Worm (Caenorhabditis elegans) whole organism, L1 larva: ENCODE results near the gene scl-5.
A peak's percentile ranks its signal among the peaks of the same experiment; 100 is the strongest.

ENCODE experiments used
- C16A3.4 ChIP-seq: fragments of 150-350 bp; optimal IDR thresholded peaks from 2 replicates; lab custom pipeline; 2014; ENCODE audit warnings: missing biosample characterization, missing genetic modification characterization
- Y116A8C.19 ChIP-seq: sonication (generic microtip); optimal IDR thresholded peaks from 2 replicates; lab custom pipeline; 2016; ENCODE audit warnings: missing compliant biosample characterization, missing genetic modification characterization, borderline replicate concordance
- aly-2 ChIP-seq: fragments of 150-350 bp; optimal IDR thresholded peaks from 2 replicates; lab custom pipeline; 2014; ENCODE audit warnings: missing biosample characterization, missing genetic modification characterization
- blmp-1 ChIP-seq: fragments of 150-350 bp; optimal IDR thresholded peaks from 2 replicates; lab custom pipeline; 2014; ENCODE audit warnings: missing biosample characterization, missing genetic modification characterization
- ceh-63 ChIP-seq: fragments of 200-800 bp; sonication (Bioruptor generic); optimal IDR thresholded peaks from 2 replicates; lab custom pipeline; 2018; ENCODE audit warnings: mild to moderate bottlenecking, missing genetic modification characterization, missing compliant biosample characterization
- ceh-8 ChIP-seq: fragments of 200-800 bp; sonication (Bioruptor generic); optimal IDR thresholded peaks from 2 replicates; lab custom pipeline; 2018; ENCODE audit warnings: mild to moderate bottlenecking, missing genetic modification characterization, moderate library complexity, missing compliant biosample characterization
- dpl-1 ChIP-seq, 3 experiments: fragments of 150-350 bp in 2 of 3; sonication (generic microtip) in 1 of 3; optimal IDR thresholded peaks; 2 replicates each; lab custom pipeline; 2014 to 2017; ENCODE audit warnings: missing biosample characterization in 3 of 3, missing genetic modification characterization in 3 of 3, missing genetic modification reagents in 3 of 3
- efl-1 ChIP-seq, 4 experiments: fragments of 150-350 bp; optimal IDR thresholded peaks in 3 of 4; peaks in 1 of 4; 1 replicate in 1 of 4; 2 replicates in 3 of 4; lab custom pipeline; 2014; ENCODE audit warnings: missing biosample characterization in 2 of 4, missing genetic modification characterization in 2 of 4, missing genetic modification reagents in 2 of 4
- efl-3 ChIP-seq: fragments of 200-800 bp; sonication (Bioruptor generic); optimal IDR thresholded peaks from 2 replicates; lab custom pipeline; 2018; ENCODE audit warnings: mild to moderate bottlenecking, missing genetic modification characterization, missing compliant biosample characterization
- egl-13 ChIP-seq: sonication (generic microtip); optimal IDR thresholded peaks from 2 replicates; lab custom pipeline; 2016; ENCODE audit warnings: missing genotype, missing genetic modification reagents, missing genetic modification characterization, missing compliant biosample characterization
- ets-5 ChIP-seq: fragments of 200-800 bp; sonication (Bioruptor generic); IDR thresholded peaks from 2 replicates; pipeline ENCODE4 v1.3.6; 2022; ENCODE audit warnings: missing genetic modification characterization, missing compliant biosample characterization
- fkh-8 ChIP-seq: sonication (generic microtip); optimal IDR thresholded peaks from 2 replicates; lab custom pipeline; 2016; ENCODE audit warnings: mild to moderate bottlenecking, missing genetic modification characterization, missing compliant biosample characterization
- fos-1 ChIP-seq: fragments of 150-350 bp; optimal IDR thresholded peaks from 2 replicates; lab custom pipeline; 2014; ENCODE audit warnings: missing biosample characterization, missing genetic modification characterization
- grh-1 ChIP-seq: fragments of 200-800 bp; sonication (Bioruptor generic); IDR thresholded peaks from 2 replicates; pipeline ENCODE4 v1.3.6; 2022; ENCODE audit warnings: missing genetic modification reagents, missing genetic modification characterization, missing compliant biosample characterization
- hlh-17 ChIP-seq: fragments of 200-800 bp; sonication (Bioruptor generic); optimal IDR thresholded peaks from 2 replicates; lab custom pipeline; 2018; ENCODE audit warnings: missing genetic modification characterization, mild to moderate bottlenecking, missing compliant biosample characterization, moderate library complexity, borderline replicate concordance
- jun-1 ChIP-seq: fragments of 150-350 bp; optimal IDR thresholded peaks from 2 replicates; lab custom pipeline; 2014; ENCODE audit warnings: missing biosample characterization, missing genetic modification reagents, missing genetic modification characterization
- lin-15B ChIP-seq: fragments of 150-350 bp; sonication (generic microtip); optimal IDR thresholded peaks from 3 replicates; lab custom pipeline; 2014; ENCODE audit warnings: missing biosample characterization, missing genetic modification characterization
- lin-35 ChIP-seq, 2 experiments: fragments of 150-350 bp; optimal IDR thresholded peaks; 2 replicates each; lab custom pipeline; 2014; ENCODE audit warnings: missing biosample characterization in 2 of 2, missing genetic modification characterization in 2 of 2, missing genetic modification reagents in 2 of 2
- lir-3 ChIP-seq: sonication (generic microtip); optimal IDR thresholded peaks from 2 replicates; lab custom pipeline; 2016; ENCODE audit warnings: mild to moderate bottlenecking, missing genetic modification characterization, moderate library complexity, missing compliant biosample characterization; ENCODE audit not compliant: poor library complexity
- lsy-2 ChIP-seq, 2 experiments: fragments of 150-350 bp; optimal IDR thresholded peaks; 2 replicates each; lab custom pipeline; 2014; ENCODE audit warnings: missing biosample characterization in 2 of 2, missing genetic modification characterization in 2 of 2
- mdl-1 ChIP-seq, 2 experiments: fragments of 150-350 bp; optimal IDR thresholded peaks; 2 replicates each; lab custom pipeline; 2014 to 2017; ENCODE audit warnings: missing biosample characterization in 2 of 2, missing genetic modification characterization in 2 of 2, inconsistent platforms in 1 of 2
- nhr-20 ChIP-seq: sonication (generic microtip); optimal IDR thresholded peaks from 2 replicates; lab custom pipeline; 2016; ENCODE audit warnings: mild to moderate bottlenecking, missing genetic modification characterization, missing compliant biosample characterization
- nhr-71 ChIP-seq: sonication (generic microtip); optimal IDR thresholded peaks from 2 replicates; lab custom pipeline; 2016; ENCODE audit warnings: mild to moderate bottlenecking, missing genetic modification characterization, moderate library complexity, missing compliant biosample characterization
- nhr-84 ChIP-seq: sonication (generic microtip); optimal IDR thresholded peaks from 2 replicates; lab custom pipeline; 2017; ENCODE audit warnings: missing biosample characterization, missing genetic modification characterization
- nhr-85 ChIP-seq: sonication (generic microtip); peaks from one replicate; lab custom pipeline; 2016; ENCODE audit warnings: missing genetic modification characterization, inconsistent platforms, missing compliant biosample characterization
- nhr-90 ChIP-seq: sonication (generic microtip); optimal IDR thresholded peaks from 2 replicates; lab custom pipeline; 2016; ENCODE audit warnings: mild to moderate bottlenecking, missing genetic modification characterization, missing compliant biosample characterization; ENCODE audit not compliant: poor library complexity
- pqm-1 ChIP-seq: sonication (generic microtip); optimal IDR thresholded peaks from 3 replicates; lab custom pipeline; 2017; ENCODE audit warnings: missing biosample characterization, missing genetic modification characterization
- rnt-1 ChIP-seq: sonication (generic microtip); optimal IDR thresholded peaks from 2 replicates; lab custom pipeline; 2016; ENCODE audit warnings: mild to moderate bottlenecking, missing genetic modification characterization, moderate library complexity, missing compliant biosample characterization
- swsn-7 ChIP-seq: sonication (generic microtip); optimal IDR thresholded peaks from 2 replicates; lab custom pipeline; 2016; ENCODE audit warnings: missing genetic modification characterization, missing compliant biosample characterization
- tlp-1 ChIP-seq: fragments of 150-350 bp; optimal IDR thresholded peaks from 2 replicates; lab custom pipeline; 2014; ENCODE audit warnings: missing biosample characterization, missing genetic modification characterization
- vab-15 ChIP-seq: sonication (generic microtip); optimal IDR thresholded peaks from 2 replicates; lab custom pipeline; 2017; ENCODE audit warnings: missing genotype, mild to moderate bottlenecking, missing genetic modification characterization, missing compliant biosample characterization
- zag-1 ChIP-seq: fragments of 150-350 bp; optimal IDR thresholded peaks from 2 replicates; lab custom pipeline; 2014; ENCODE audit warnings: missing biosample characterization, missing genetic modification characterization
- ztf-4 ChIP-seq: fragments of 150-350 bp; optimal IDR thresholded peaks from 2 replicates; lab custom pipeline; 2014; ENCODE audit warnings: missing biosample characterization, missing genetic modification characterization

Gene scl-5

ce11 chrIV:13082836-13083763, 19.3 kb downstream of the scl-5 start (continued):
- no peak for TF ChIP-seq fkh-8 (tag; lab: Kevin White, UChicago)
- TF ChIP-seq nhr-90 (tag; lab: Kevin White, UChicago), result peak; percentile 28
- TF ChIP-seq blmp-1, result peak; percentile 4
- TF ChIP-seq aly-2 (tag; lab: Kevin White, UChicago), result no peak
- peak; percentile 54 for TF ChIP-seq nhr-85 (tag; lab: Kevin White, UChicago)
- peak; percentile 48 for TF ChIP-seq nhr-71 (tag; lab: Kevin White, UChicago)
- no peak for TF ChIP-seq dpl-1 (GFP tag; optimal IDR thresholded peaks at IDR 0.05; lab: Kevin White, UChicago)
- TF ChIP-seq rnt-1 (tag; lab: Kevin White, UChicago), result no peak
- TF ChIP-seq nhr-84 (tag; lab: Kevin White, UChicago), result no peak
- TF ChIP-seq ztf-4 (tag; lab: Kevin White, UChicago), result no peak
- peak; percentile 31; the same call in 1 of the 2 replicates for TF ChIP-seq grh-1 (GFP tag; lab: Robert Waterston, UW)

- TF ChIP-seq lir-3 (tag; lab: Kevin White, UChicago) (no peak), zag-1 (tag; lab: Kevin White, UChicago) (no peak), lin-35 (GFP tag; optimal IDR thresholded peaks at IDR 0.05; lab: Kevin White, UChicago) (no peak), pqm-1 (tag; lab: Kevin White, UChicago) (no peak), Y116A8C.19 (tag; lab: Kevin White, UChicago) (no peak), ceh-63 (GFP tag; lab: Kevin White, UChicago) (no peak), lsy-2 (tag; optimal IDR thresholded peaks at IDR 0.05; lab: Kevin White, UChicago) (no peak), jun-1 (no peak), tlp-1 (tag; lab: Kevin White, UChicago) (no peak), nhr-84 (tag; lab: Kevin White, UChicago) (no peak), nhr-85 (tag; lab: Kevin White, UChicago) (no peak)
These were observed 21.9 kb downstream of the scl-5 start for ce11 chrIV:13085675-13086074.

ce11 chrIV:13086705-13087104, 22.9 kb downstream of the scl-5 start, which contains the start of gene spin-2:
TSS of gene spin-2 (plus strand) at chrIV:13087005.
- TF ChIP-seq ets-5 (no peak), nhr-84 (tag; lab: Kevin White, UChicago) (no peak), C16A3.4 (no peak), lin-15B (tag; lab: Kevin White, UChicago) (no peak), swsn-7 (tag; lab: Kevin White, UChicago) (no peak), fos-1 (no peak), nhr-85 (tag; lab: Kevin White, UChicago) (no peak), efl-1 (optimal IDR thresholded peaks at IDR 0.05; lab: Kevin White, UChicago) (no peak), efl-1 (GFP tag; optimal IDR thresholded peaks at IDR 0.05 in 1 of 2; lab: Kevin White, UChicago) (no peak), hlh-17 (GFP tag; lab: Kevin White, UChicago) (no peak), vab-15 (no peak)

ce11 chrIV:13089671-13090242, 25.9 kb downstream of the scl-5 start:
- no peak for TF ChIP-seq nhr-84 (tag; lab: Kevin White, UChicago)
- TF ChIP-seq mdl-1 (tag; optimal IDR thresholded peaks at IDR 0.05; lab: Kevin White, UChicago), result no peak
- no peak for TF ChIP-seq egl-13 (tag; lab: Kevin White, UChicago)
- TF ChIP-seq efl-3 (GFP tag; lab: Kevin White, UChicago), result no peak
- no peak for TF ChIP-seq nhr-20 (tag; lab: Kevin White, UChicago)
- no peak for TF ChIP-seq ceh-8 (GFP tag; lab: Kevin White, UChicago)
- TF ChIP-seq, all 84 proteins: peak for 0
